Worm (Caenorhabditis elegans): ENCODE results near the gene moc-6.

moc-6 gene

DNA sequence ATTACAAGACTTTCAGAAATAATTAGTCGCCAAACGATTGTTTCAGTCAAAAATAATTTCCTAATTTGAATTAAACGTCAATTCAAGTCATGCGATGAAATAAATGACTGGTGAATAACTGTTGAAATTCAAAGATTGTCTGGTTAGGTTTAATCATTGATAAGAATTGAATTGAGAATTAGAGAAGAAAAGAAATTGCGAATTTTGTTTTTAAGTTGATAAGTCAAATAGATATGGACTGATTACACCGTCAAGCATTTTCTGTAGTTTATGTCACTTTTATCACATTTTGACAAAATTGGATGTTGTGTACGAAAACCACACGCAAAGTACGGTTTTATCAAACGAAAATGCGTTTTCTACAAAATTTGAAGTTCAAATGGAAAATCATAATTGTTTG is 5.5 kb downstream of the moc-6 start:
- no peak for TF ChIP-seq nhr-12 (tag; optimal IDR thresholded peaks at IDR 0.05)
- TF ChIP-seq mep-1 (tag; optimal IDR thresholded peaks at IDR 0.05): no peak
- TF ChIP-seq nhr-76 (tag; optimal IDR thresholded peaks at IDR 0.05): no peak
- no peak for TF ChIP-seq lin-32 (GFP tag; optimal IDR thresholded peaks at IDR 0.05)
- TF ChIP-seq hlh-1 (tag; optimal IDR thresholded peaks at IDR 0.05): no peak
- no peak for TF ChIP-seq ceh-39 (tag; optimal IDR thresholded peaks at IDR 0.05)
- no peak for TF ChIP-seq ceh-83 (GFP tag; optimal IDR thresholded peaks at IDR 0.05)
- TF ChIP-seq sem-2 (GFP tag; optimal IDR thresholded peaks at IDR 0.05): no peak
- TF ChIP-seq nhr-2 (tag; optimal IDR thresholded peaks at IDR 0.05): no peak

DNA sequence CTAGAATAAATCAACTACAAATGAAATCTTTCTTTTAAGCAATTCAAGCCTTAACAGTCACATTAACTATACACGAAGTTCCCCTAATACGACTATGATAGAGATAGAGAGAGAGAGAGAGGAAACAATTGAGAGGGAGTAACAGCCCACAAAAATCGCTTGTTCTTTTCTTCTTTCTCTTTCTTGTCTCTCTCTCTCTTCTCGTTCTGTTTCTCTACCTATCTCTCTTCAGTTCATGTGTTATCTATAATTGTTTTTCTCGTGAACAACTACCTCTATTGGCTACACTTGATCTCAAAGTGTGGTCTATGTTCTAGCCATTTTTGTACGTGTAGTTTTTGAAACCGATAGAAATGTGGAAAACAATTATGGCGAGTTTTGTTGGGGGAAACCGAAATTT is 6.9 kb downstream of the moc-6 start:
- TF ChIP-seq nhr-28 (tag; optimal IDR thresholded peaks at IDR 0.05): peak; percentile 18
- peak; percentile 66 for TF ChIP-seq unc-120 (tag; optimal IDR thresholded peaks at IDR 0.05; ENCODE audit: poor library complexity, severe bottlenecking)
- TF ChIP-seq pha-4 (tag; optimal IDR thresholded peaks at IDR 0.05): no peak
- no peak for TF ChIP-seq unc-62 (GFP tag; optimal IDR thresholded peaks at IDR 0.05)
- no peak for TF ChIP-seq unc-39 (tag; optimal IDR thresholded peaks at IDR 0.05)
- TF ChIP-seq nhr-237 (tag; optimal IDR thresholded peaks at IDR 0.05): peak; percentile 1
- TF ChIP-seq ham-2 (GFP tag; optimal IDR thresholded peaks at IDR 0.05): peak; percentile 25

DNA sequence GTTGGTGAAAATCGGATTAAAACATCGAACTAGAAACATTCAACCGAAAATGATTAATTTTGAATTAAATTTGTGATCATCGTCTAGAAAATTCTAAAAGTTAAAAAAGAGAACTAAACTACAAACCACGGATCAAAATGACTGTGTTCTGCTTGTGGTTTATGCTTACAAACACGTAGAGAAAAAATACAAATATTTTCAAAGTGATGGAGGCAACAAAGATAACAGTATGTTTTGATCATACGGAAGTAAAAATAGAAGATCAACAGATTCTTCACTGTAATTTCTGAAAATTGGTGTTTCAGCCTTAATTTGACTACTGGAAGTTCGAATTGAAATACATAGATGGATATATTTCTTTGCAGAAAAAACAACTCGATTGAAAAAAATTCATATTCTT is 7.5 kb downstream of the moc-6 start:
- TF ChIP-seq snpc-4 (tag; optimal IDR thresholded peaks at IDR 0.05) (no peak), pha-4 (tag; optimal IDR thresholded peaks at IDR 0.05) (no peak), lin-32 (GFP tag; optimal IDR thresholded peaks at IDR 0.05) (no peak), flh-1 (GFP tag; optimal IDR thresholded peaks at IDR 0.05) (no peak), unc-120 (tag; optimal IDR thresholded peaks at IDR 0.05; ENCODE audit: poor library complexity, severe bottlenecking) (no peak), sptf-1 (tag; optimal IDR thresholded peaks at IDR 0.05) (no peak), nhr-2 (tag; optimal IDR thresholded peaks at IDR 0.05) (no peak), elt-1 (tag; optimal IDR thresholded peaks at IDR 0.05; ENCODE audit: borderline replicate concordance, insufficient read depth) (no peak), mep-1 (tag; optimal IDR thresholded peaks at IDR 0.05) (no peak)

DNA sequence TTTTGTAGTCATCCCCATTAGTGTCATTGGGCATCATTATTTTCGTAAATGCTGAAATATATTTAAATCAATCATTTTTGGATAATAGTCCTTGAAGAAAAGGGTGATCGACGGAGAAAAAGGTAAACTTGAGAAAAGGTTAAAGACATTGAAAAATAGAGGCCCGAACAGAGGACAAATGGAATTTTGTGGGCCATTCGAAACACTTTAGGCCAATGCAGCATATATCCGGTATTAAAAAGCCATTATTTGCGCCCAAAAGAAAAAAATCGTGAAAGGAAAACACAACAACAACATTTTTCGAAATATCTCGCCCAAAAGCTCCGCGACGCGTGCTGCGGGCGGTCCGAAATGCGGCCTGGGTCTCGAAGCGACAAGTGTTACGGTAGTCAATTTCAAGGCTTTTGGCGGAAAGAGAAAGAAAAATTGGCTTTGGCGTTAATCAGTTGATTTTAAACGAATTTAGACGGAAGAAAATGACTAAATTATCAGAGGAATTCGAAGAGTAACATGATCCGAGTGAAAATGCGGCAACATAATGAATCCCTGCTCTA is 11.1 kb downstream of the moc-6 start, which contains the start of gene morc-1:
Gene morc-1 (minus strand): TSS at position 51 of the 554 bp plus-strand sequence.
- TF ChIP-seq ham-2 (GFP tag; optimal IDR thresholded peaks at IDR 0.05): no peak
- TF ChIP-seq zip-8 (tag; optimal IDR thresholded peaks at IDR 0.05): no peak
- no peak for TF ChIP-seq lsy-2 (tag; optimal IDR thresholded peaks at IDR 0.05)
- TF ChIP-seq elt-3 (tag; optimal IDR thresholded peaks at IDR 0.05): no peak
- no peak for TF ChIP-seq snpc-4 (tag; optimal IDR thresholded peaks at IDR 0.05)
- no peak for TF ChIP-seq bed-3 (GFP tag; optimal IDR thresholded peaks at IDR 0.05)
- TF ChIP-seq sem-2 (GFP tag; optimal IDR thresholded peaks at IDR 0.05): no peak
- TF ChIP-seq hlh-1 (tag; optimal IDR thresholded peaks at IDR 0.05): no peak
- TF ChIP-seq elt-1 (tag; optimal IDR thresholded peaks at IDR 0.05; ENCODE audit: borderline replicate concordance, insufficient read depth): no peak

DNA sequence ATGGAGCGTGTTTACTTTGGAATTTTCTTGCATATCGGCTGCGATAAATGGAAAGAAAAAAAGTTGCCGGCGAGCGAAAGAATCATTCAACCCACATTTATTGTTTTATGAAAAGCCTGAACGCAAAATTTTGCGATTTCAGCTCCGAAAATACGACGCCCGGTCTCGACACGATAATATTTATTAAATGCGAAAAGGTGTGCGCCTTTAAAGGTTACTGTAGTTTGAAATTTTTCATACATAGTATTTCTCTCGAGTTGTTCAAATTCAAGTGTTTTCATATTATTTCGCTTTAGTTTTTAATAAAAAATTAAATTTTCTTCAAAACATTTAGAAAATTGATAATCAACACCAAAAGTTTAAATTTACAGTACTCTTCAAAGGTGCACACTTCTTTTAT is 13.2 kb downstream of the moc-6 start, which contains the start of gene syx-16:
Gene syx-16 (minus strand): TSS at position 118 of the 400 bp plus-strand sequence.
- TF ChIP-seq flh-1 (GFP tag; optimal IDR thresholded peaks at IDR 0.05) (no peak), mep-1 (tag; optimal IDR thresholded peaks at IDR 0.05) (no peak), sptf-1 (tag; optimal IDR thresholded peaks at IDR 0.05) (no peak), zip-8 (tag; optimal IDR thresholded peaks at IDR 0.05) (no peak), pha-4 (tag; optimal IDR thresholded peaks at IDR 0.05) (no peak), lin-32 (GFP tag; optimal IDR thresholded peaks at IDR 0.05) (no peak)

DNA sequence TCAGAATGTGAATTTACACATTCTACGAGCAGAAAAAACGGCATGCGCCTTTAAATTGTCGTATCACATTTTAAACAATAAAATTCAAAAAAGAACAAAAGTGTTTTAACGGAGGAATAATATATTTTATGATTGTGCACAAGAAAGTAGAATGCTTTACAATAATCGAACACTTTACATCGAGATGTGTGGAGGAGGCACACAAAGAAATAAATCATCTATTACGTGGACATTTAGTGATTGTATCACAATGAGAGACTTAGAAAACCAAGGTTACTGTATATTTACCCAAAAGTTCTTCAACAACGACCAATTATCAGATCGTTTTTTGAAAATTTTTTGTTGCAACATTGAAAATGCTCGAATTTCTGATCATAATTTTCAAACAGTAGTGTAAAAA is 14.5 kb downstream of the moc-6 start:
- TF ChIP-seq mab-5 (tag; optimal IDR thresholded peaks at IDR 0.05) (peak; percentile 53), zip-8 (tag; optimal IDR thresholded peaks at IDR 0.05) (no peak), ces-1 (GFP tag; optimal IDR thresholded peaks at IDR 0.05) (no peak), ceh-83 (GFP tag; optimal IDR thresholded peaks at IDR 0.05) (no peak), blmp-1 (tag; optimal IDR thresholded peaks at IDR 0.05) (no peak), unc-62 (GFP tag; optimal IDR thresholded peaks at IDR 0.05) (peak; percentile 25), hlh-1 (tag; optimal IDR thresholded peaks at IDR 0.05) (no peak), lin-32 (GFP tag; optimal IDR thresholded peaks at IDR 0.05) (no peak), nhr-28 (tag; optimal IDR thresholded peaks at IDR 0.05) (no peak), bed-3 (GFP tag; optimal IDR thresholded peaks at IDR 0.05) (no peak), cnd-1 (tag; optimal IDR thresholded peaks at IDR 0.05) (no peak), nhr-76 (tag; optimal IDR thresholded peaks at IDR 0.05) (no peak), flh-1 (GFP tag; optimal IDR thresholded peaks at IDR 0.05) (no peak), mep-1 (tag; optimal IDR thresholded peaks at IDR 0.05) (no peak)

Measured in whole organism, mixed stage, embryonic.